Fruit fly (Drosophila melanogaster) whole organism, embryonic: ENCODE measurements around the gene Cp36.

Source experiments
- Adf1 ChIP-seq: fragments of 200-800 bp; sonication (Bioruptor generic); IDR thresholded peaks from 2 replicates; pipeline ENCODE4 v1.3.6; 2022; ENCODE audit warnings: missing biosample characterization, missing genetic modification characterization
- CG12155 ChIP-seq: fragments of 200-800 bp; sonication (Bioruptor generic); optimal IDR thresholded peaks from 3 replicates; lab custom pipeline; 2016; ENCODE audit warnings: missing biosample characterization, missing genetic modification characterization
- CG13123 ChIP-seq: fragments of 200-800 bp; sonication (Bioruptor generic); optimal IDR thresholded peaks from 2 replicates; lab custom pipeline; 2016; ENCODE audit warnings: missing biosample characterization, missing genetic modification characterization
- CG15011 ChIP-seq: fragments of 200-800 bp; sonication (Bioruptor generic); optimal IDR thresholded peaks from 3 replicates; lab custom pipeline; 2018; ENCODE audit warnings: missing biosample characterization, mild to moderate bottlenecking, missing genetic modification characterization
- CG15601 ChIP-seq: fragments of 200-800 bp; sonication (Bioruptor generic); optimal IDR thresholded peaks from 3 replicates; lab custom pipeline; 2019; ENCODE audit warnings: missing biosample characterization, mild to moderate bottlenecking, missing genetic modification characterization, moderate library complexity
- CG9932 ChIP-seq: fragments of 200-800 bp; sonication (Bioruptor generic); IDR thresholded peaks from 2 replicates; pipeline ENCODE4 v1.3.6; 2022; ENCODE audit warnings: missing biosample characterization, missing genetic modification characterization
- Deaf1 ChIP-seq: fragments of 200-800 bp; optimal IDR thresholded peaks from 3 replicates; lab custom pipeline; 2019; ENCODE audit warnings: missing biosample characterization, mild to moderate bottlenecking, missing genetic modification characterization, moderate library complexity
- Optix ChIP-seq: fragments of 200-800 bp; sonication (Bioruptor generic); IDR thresholded peaks from 3 replicates; pipeline ENCODE4 v1.3.6; 2022; ENCODE audit warnings: missing biosample characterization, missing genetic modification characterization
- Scr ChIP-seq: fragments of 200-800 bp; sonication (Bioruptor generic); IDR thresholded peaks from 2 replicates; pipeline ENCODE4 v1.3.6; 2022; ENCODE audit warnings: missing biosample characterization, missing genetic modification characterization; ENCODE audit not compliant: partially characterized antibody
- Xrp1 ChIP-seq: fragments of 200-800 bp; sonication (Bioruptor generic); IDR thresholded peaks from 2 replicates; pipeline ENCODE4 v1.3.6; 2022; ENCODE audit warnings: missing biosample characterization, missing genetic modification characterization
- gsb ChIP-seq: fragments of 200-800 bp; sonication (Bioruptor generic); IDR thresholded peaks from 2 replicates; pipeline ENCODE4 v1.3.6; 2022; ENCODE audit warnings: missing biosample characterization, missing genetic modification characterization
- lbe ChIP-seq: fragments of 200-800 bp; sonication (Bioruptor generic); optimal IDR thresholded peaks from 2 replicates; lab custom pipeline; 2016; ENCODE audit warnings: missing biosample characterization, mild to moderate bottlenecking, missing genetic modification characterization
- row ChIP-seq: fragments of 200-800 bp; sonication (Bioruptor generic); IDR thresholded peaks from 3 replicates; pipeline ENCODE4 v1.3.6; 2022; ENCODE audit warnings: missing biosample characterization, missing genetic modification characterization

DNA sequence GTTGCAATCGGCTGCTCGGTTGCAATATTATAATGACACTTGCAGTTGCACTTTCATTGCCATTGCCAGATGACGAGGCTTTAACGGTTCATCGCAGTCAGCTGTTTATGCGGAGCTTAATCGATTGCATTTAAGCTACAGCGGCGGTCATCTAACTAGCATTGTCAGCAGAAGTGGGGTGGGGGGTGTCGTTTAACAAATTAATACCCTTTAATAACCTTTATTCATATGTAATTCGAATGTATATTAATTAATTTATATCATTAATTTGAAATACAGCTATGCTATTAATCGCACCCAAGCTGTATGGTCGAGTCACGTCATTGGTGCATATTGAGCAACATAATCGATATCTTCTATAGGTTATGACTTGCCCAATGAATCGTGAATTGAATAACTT is 13.7 kb downstream of the Cp36 start:
- TF ChIP-seq Deaf1 (tag; lab: Kevin White, UChicago) (peak; percentile 20), Scr (GFP tag; lab: Robert Waterston, UW) (no peak), Adf1 (GFP tag; lab: Robert Waterston, UW) (no peak), CG12155 (GFP tag; lab: Kevin White, UChicago) (peak; percentile 41), gsb (GFP tag; lab: Robert Waterston, UW) (no peak; the same call in 1 of the 2 replicates), CG15601 (tag; lab: Kevin White, UChicago) (peak; percentile 66), lbe (GFP tag; lab: Kevin White, UChicago) (peak; percentile 15), CG13123 (GFP tag; lab: Kevin White, UChicago) (peak; percentile 41), CG15011 (GFP tag; lab: Kevin White, UChicago) (no peak), Optix (peak; percentile 86), CG9932 (0 out of 2 replicates have a peak, but pooled peaks have one; percentile 22), Xrp1 (GFP tag; lab: Robert Waterston, UW) (peak; percentile 83), row (GFP tag; lab: Robert Waterston, UW) (peak; percentile 80)
